Fruit fly (Drosophila melanogaster): Measurements from ENCODE around the gene CG32022.

CG32022 gene

DNA sequence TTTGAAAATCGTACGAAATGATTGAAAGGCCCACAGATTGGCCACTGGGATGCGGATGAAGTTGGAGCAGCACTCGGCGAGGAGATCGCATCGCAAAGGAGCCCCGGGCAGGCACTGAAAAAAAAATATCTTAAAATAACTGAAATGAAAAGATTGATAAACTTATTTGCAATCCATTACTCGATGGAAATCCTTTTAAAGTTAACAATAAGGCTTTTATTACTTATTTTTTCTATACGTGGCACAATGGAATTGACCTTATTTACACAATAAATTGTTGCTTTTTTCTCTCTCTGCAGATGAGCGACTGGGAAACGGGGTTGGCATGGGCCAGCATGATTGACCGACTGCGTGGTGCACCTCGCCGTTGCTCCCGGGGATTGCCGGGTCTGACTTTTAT lies 30.2 kb upstream of the CG32022 start (continued):
- TF ChIP-seq CG14441 (GFP tag; IDR thresholded peaks at IDR 0.05) = 0 out of 2 replicates have a peak, but pooled peaks have one; percentile 14
- peak; percentile 85 for TF ChIP-seq Sox102F (GFP tag; optimal IDR thresholded peaks at IDR 0.05)
- no peak for TF ChIP-seq psq (GFP tag; optimal IDR thresholded peaks at IDR 0.05)
- TF ChIP-seq CG2129 (GFP tag; IDR thresholded peaks at IDR 0.05; ENCODE audit: partially characterized antibody) = no peak
- peak; percentile 12 for TF ChIP-seq run (tag; optimal IDR thresholded peaks at IDR 0.05)
- TF ChIP-seq CG3995 (GFP tag; optimal IDR thresholded peaks at IDR 0.05) = no peak
- peak; percentile 87 for TF ChIP-seq sens (GFP tag)
- 0 out of 3 replicates have a peak, but pooled peaks have one; percentile 50 for TF ChIP-seq CG11560 (tag; IDR thresholded peaks at IDR 0.05)
- TF ChIP-seq Atf-2 (GFP tag; optimal IDR thresholded peaks at IDR 0.05) = no peak
- TF ChIP-seq so (GFP tag; IDR thresholded peaks at IDR 0.05) = peak; percentile 59; the same call in 2 of the 3 replicates
- no peak for TF ChIP-seq eyg (GFP tag; optimal IDR thresholded peaks at IDR 0.05)
- TF ChIP-seq CG9876 (GFP tag; optimal IDR thresholded peaks at IDR 0.05) = no peak
- no peak for TF ChIP-seq CG17186 (GFP tag; optimal IDR thresholded peaks at IDR 0.05)
- TF ChIP-seq CG2120 (GFP tag; optimal IDR thresholded peaks at IDR 0.05) = no peak
- TF ChIP-seq fru (optimal IDR thresholded peaks at IDR 0.05) = no peak
- TF ChIP-seq ind (GFP tag; optimal IDR thresholded peaks at IDR 0.05) = peak; percentile 44
- TF ChIP-seq Blimp-1 (GFP tag; optimal IDR thresholded peaks at IDR 0.05) = peak; percentile 71
- no peak for TF ChIP-seq Max (GFP tag; optimal IDR thresholded peaks at IDR 0.05)
- no peak for TF ChIP-seq Doc3 (GFP tag; IDR thresholded peaks at IDR 0.05; ENCODE audit: partially characterized antibody)
- peak; percentile 75 for TF ChIP-seq Asciz (GFP tag; optimal IDR thresholded peaks at IDR 0.05)
- no peak for TF ChIP-seq Hand (GFP tag; optimal IDR thresholded peaks at IDR 0.05)
- no peak for TF ChIP-seq exex (tag; optimal IDR thresholded peaks at IDR 0.05)
- TF ChIP-seq Meics (GFP tag; optimal IDR thresholded peaks at IDR 0.05) = no peak
- TF ChIP-seq CG4854 (GFP tag; optimal IDR thresholded peaks at IDR 0.05) = no peak
- no peak for TF ChIP-seq Fer1 (GFP tag; optimal IDR thresholded peaks at IDR 0.05)
- no peak for TF ChIP-seq luna (GFP tag; optimal IDR thresholded peaks at IDR 0.05)
- no peak for TF ChIP-seq nerfin-2 (GFP tag; IDR thresholded peaks at IDR 0.05; ENCODE audit: partially characterized antibody)
- TF ChIP-seq CG10147 (GFP tag; optimal IDR thresholded peaks at IDR 0.05) = no peak
- TF ChIP-seq Dip2 (GFP tag; IDR thresholded peaks at IDR 0.05) = no peak
- peak; percentile 30 for TF ChIP-seq Abd-B (GFP tag; optimal IDR thresholded peaks at IDR 0.05)
- peak; percentile 6 for TF ChIP-seq Bdp1 (GFP tag; optimal IDR thresholded peaks at IDR 0.05)
- no peak for TF ChIP-seq CG6272 (GFP tag; IDR thresholded peaks at IDR 0.05)
- TF ChIP-seq tap (tag; optimal IDR thresholded peaks at IDR 0.05) = peak; percentile 25
- TF ChIP-seq otp (GFP tag; IDR thresholded peaks at IDR 0.05) = peak; percentile 74; the same call in 2 of the 3 replicates
- peak; percentile 43 for TF ChIP-seq Rx (GFP tag; IDR thresholded peaks at IDR 0.05)
- peak; percentile 48 for TF ChIP-seq gcm (GFP tag; optimal IDR thresholded peaks at IDR 0.05)
- TF ChIP-seq her (GFP tag; optimal IDR thresholded peaks at IDR 0.05) = no peak
- TF ChIP-seq CG10565 (GFP tag; optimal IDR thresholded peaks at IDR 0.05) = no peak
- no peak for TF ChIP-seq CG7271 (tag; optimal IDR thresholded peaks at IDR 0.05)
- no peak for TF ChIP-seq CrebB (tag; optimal IDR thresholded peaks at IDR 0.05)
- no peak for TF ChIP-seq ftz-f1 (GFP tag; optimal IDR thresholded peaks at IDR 0.05)
- no peak for TF ChIP-seq Neu2 (GFP tag; optimal IDR thresholded peaks at IDR 0.05; ENCODE audit: borderline replicate concordance)
- TF ChIP-seq CG12942 (GFP tag; optimal IDR thresholded peaks at IDR 0.05) = no peak
- no peak for TF ChIP-seq CG12744 (GFP tag; optimal IDR thresholded peaks at IDR 0.05)
- no peak for TF ChIP-seq CG1233 (GFP tag; optimal IDR thresholded peaks at IDR 0.05)
- no peak for TF ChIP-seq CG4282 (GFP tag; optimal IDR thresholded peaks at IDR 0.05)
- no peak for TF ChIP-seq Stat92E (GFP tag; optimal IDR thresholded peaks at IDR 0.05)
- TF ChIP-seq zfh1 (GFP tag; IDR thresholded peaks at IDR 0.05) = peak; percentile 67; the same call in 2 of the 3 replicates
- peak; percentile 61 for TF ChIP-seq Xrp1 (GFP tag; IDR thresholded peaks at IDR 0.05)
- peak in 1 of 2 experiments; percentile 33 for TF ChIP-seq Eip74EF (GFP tag; optimal IDR thresholded peaks at IDR 0.05)
- TF ChIP-seq CG10321 (GFP tag; IDR thresholded peaks at IDR 0.05) = no peak
